Fruit fly (Drosophila melanogaster): ENCODE data around the gene tfc.

Gene tfc

DNA sequence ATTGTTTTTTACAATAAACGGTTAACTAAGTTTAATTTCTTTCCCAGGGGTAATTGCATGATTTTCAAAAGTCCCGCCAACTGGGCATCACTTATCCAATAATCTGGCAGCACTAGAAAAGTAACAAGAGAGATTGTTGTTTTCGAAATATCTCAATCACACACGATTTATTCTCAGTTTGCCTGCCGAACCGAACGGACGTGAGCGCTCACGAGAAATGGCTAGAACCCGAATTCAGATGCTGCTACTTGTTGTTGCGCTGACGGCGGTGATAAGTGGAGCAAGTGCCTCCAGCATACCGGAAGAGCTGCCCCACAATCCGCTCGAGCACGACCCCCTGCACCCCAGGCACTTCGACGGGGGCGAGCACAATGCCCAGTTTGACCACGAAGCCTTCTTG, 42.3 kb downstream of the tfc start, which contains the start of gene scf (continued):
- no peak for TF ChIP-seq bsh (GFP tag; optimal IDR thresholded peaks at IDR 0.05)
- TF ChIP-seq Aef1 (GFP tag; IDR thresholded peaks at IDR 0.05): 0 out of 3 replicates have a peak, but pooled peaks have one; percentile 24
- 0 out of 2 replicates have a peak, but pooled peaks have one; percentile 34 for TF ChIP-seq CG14014 (GFP tag; IDR thresholded peaks at IDR 0.05)
- no peak for TF ChIP-seq Ravus (GFP tag; IDR thresholded peaks at IDR 0.05)
- TF ChIP-seq Max (GFP tag; optimal IDR thresholded peaks at IDR 0.05): no peak
- TF ChIP-seq CG3726 (GFP tag; IDR thresholded peaks at IDR 0.05): no peak
- peak; percentile 27; the same call in 1 of the 2 replicates for TF ChIP-seq amos (GFP tag; IDR thresholded peaks at IDR 0.05; ENCODE audit: partially characterized antibody)
- TF ChIP-seq repo (GFP tag; optimal IDR thresholded peaks at IDR 0.05): peak; percentile 18
- peak; percentile 57; the same call in 1 of the 3 replicates for TF ChIP-seq z (GFP tag; IDR thresholded peaks at IDR 0.05)
- no peak for TF ChIP-seq twi (tag; optimal IDR thresholded peaks at IDR 0.05)
- peak; percentile 2 for TF ChIP-seq p53 (GFP tag; optimal IDR thresholded peaks at IDR 0.05)
- peak; percentile 63; the same call in 2 of the 4 replicates for TF ChIP-seq chinmo (GFP tag; IDR thresholded peaks at IDR 0.05; ENCODE audit: partially characterized antibody)
- peak; percentile 63 for TF ChIP-seq CG13287 (GFP tag; IDR thresholded peaks at IDR 0.05; ENCODE audit: partially characterized antibody)
- 0 out of 2 replicates have a peak, but pooled peaks have one; percentile 24 for TF ChIP-seq Atf6 (GFP tag; IDR thresholded peaks at IDR 0.05)
- no peak for TF ChIP-seq da (GFP tag; optimal IDR thresholded peaks at IDR 0.05)
- peak; percentile 36 for TF ChIP-seq CG9932 (GFP tag; IDR thresholded peaks at IDR 0.05)
- no peak for TF ChIP-seq CG11085 (GFP tag; IDR thresholded peaks at IDR 0.05)
- 0 out of 3 replicates have a peak, but pooled peaks have one; percentile 27 for TF ChIP-seq CG6791 (GFP tag; IDR thresholded peaks at IDR 0.05; ENCODE audit: partially characterized antibody)
- TF ChIP-seq CG7786 (GFP tag; optimal IDR thresholded peaks at IDR 0.05): no peak
- no peak for TF ChIP-seq Hr39 (optimal IDR thresholded peaks at IDR 0.05)
- peak; percentile 49; the same call in 1 of the 3 replicates for TF ChIP-seq CG11456 (GFP tag; IDR thresholded peaks at IDR 0.05)
- no peak for TF ChIP-seq tup (GFP tag; optimal IDR thresholded peaks at IDR 0.05)
- TF ChIP-seq Ada2b (GFP tag; IDR thresholded peaks at IDR 0.05): no peak
- TF ChIP-seq ab (GFP tag; optimal IDR thresholded peaks at IDR 0.05): no peak
- TF ChIP-seq so (GFP tag; IDR thresholded peaks at IDR 0.05): no peak
- TF ChIP-seq lov (optimal IDR thresholded peaks at IDR 0.05): no peak
- peak; percentile 54; the same call in 1 of the 3 replicates for TF ChIP-seq lov (GFP tag; IDR thresholded peaks at IDR 0.05)
- TF ChIP-seq CG7357 (GFP tag; IDR thresholded peaks at IDR 0.05): peak; percentile 53; the same call in 2 of the 3 replicates
- peak; percentile 13 for TF ChIP-seq CG3281 (GFP tag; optimal IDR thresholded peaks at IDR 0.05)
- no peak for TF ChIP-seq CG4404 (GFP tag; IDR thresholded peaks at IDR 0.05)
- no peak for TF ChIP-seq CG18599 (GFP tag; optimal IDR thresholded peaks at IDR 0.05)
- TF ChIP-seq CG8290 (GFP tag; optimal IDR thresholded peaks at IDR 0.05): no peak
- TF ChIP-seq CG8290 (tag; optimal IDR thresholded peaks at IDR 0.05): peak in 1 of 2 experiments; percentile 62
- TF ChIP-seq Dll (GFP tag; IDR thresholded peaks at IDR 0.05; ENCODE audit: partially characterized antibody): peak; percentile 58; the same call in 3 of the 4 replicates
- TF ChIP-seq mirr (GFP tag; optimal IDR thresholded peaks at IDR 0.05): peak; percentile 31
- TF ChIP-seq CG10366 (GFP tag; IDR thresholded peaks at IDR 0.05): no peak
- 0 out of 2 replicates have a peak, but pooled peaks have one; percentile 29 for TF ChIP-seq crol (GFP tag; IDR thresholded peaks at IDR 0.05)
- TF ChIP-seq row (GFP tag; IDR thresholded peaks at IDR 0.05): peak; percentile 60
- TF ChIP-seq CG11398 (GFP tag; optimal IDR thresholded peaks at IDR 0.05): no peak
- TF ChIP-seq CG9437 (GFP tag; optimal IDR thresholded peaks at IDR 0.05): no peak
- TF ChIP-seq ranshi (GFP tag; IDR thresholded peaks at IDR 0.05): peak; percentile 37; the same call in 1 of the 2 replicates
- peak; percentile 28 for TF ChIP-seq CG4282 (GFP tag; optimal IDR thresholded peaks at IDR 0.05)
- peak; percentile 56 for TF ChIP-seq CG17829 (tag; optimal IDR thresholded peaks at IDR 0.05)
- TF ChIP-seq Sry-β (GFP tag; optimal IDR thresholded peaks at IDR 0.05): peak; percentile 88
- TF ChIP-seq NC2α (GFP tag; optimal IDR thresholded peaks at IDR 0.05): no peak
- peak; percentile 27 for TF ChIP-seq MBD-R2 (GFP tag; IDR thresholded peaks at IDR 0.05)
- TF ChIP-seq CG13123 (GFP tag; optimal IDR thresholded peaks at IDR 0.05): no peak
- TF ChIP-seq ind (GFP tag; optimal IDR thresholded peaks at IDR 0.05): no peak
- TF ChIP-seq Dp (GFP tag; optimal IDR thresholded peaks at IDR 0.05): peak; percentile 91
- TF ChIP-seq H15 (GFP tag; IDR thresholded peaks at IDR 0.05): 0 out of 3 replicates have a peak, but pooled peaks have one; percentile 33
- no peak for TF ChIP-seq Xbp1 (GFP tag; optimal IDR thresholded peaks at IDR 0.05)
- peak; percentile 15 for TF ChIP-seq CG8924 (tag; optimal IDR thresholded peaks at IDR 0.05)

Data from whole organism, embryonic.